Fruit fly (Drosophila melanogaster) whole organism, prepupa: Measurements from ENCODE around the gene CG14655.

Source experiments
- CG6163 ChIP-seq: fragments of 200-800 bp; sonication (Bioruptor generic); IDR thresholded peaks from 3 replicates; pipeline ENCODE4 v1.3.6; 2022; ENCODE audit warnings: missing biosample characterization, missing genetic modification characterization
- Sox15 ChIP-seq: fragments of 200-800 bp; sonication (Bioruptor generic); optimal IDR thresholded peaks from 3 replicates; lab custom pipeline; 2016; ENCODE audit warnings: missing biosample characterization, missing genetic modification characterization

dm6 chr3R:4768711-4769239, 11.3 kb downstream of the CG14655 start:
- TF ChIP-seq Sox15 (GFP tag; lab: Kevin White, UChicago) (no peak), CG6163 (GFP tag; lab: Robert Waterston, UW) (no peak)
